Fruit fly (Drosophila melanogaster) whole organism, larva: ENCODE results near the gene lsn.

Source experiments
- noc ChIP-seq: fragments of 200-800 bp; sonication (Bioruptor generic); optimal IDR thresholded peaks from 3 replicates; lab custom pipeline; 2019; ENCODE audit warnings: missing biosample characterization, mild to moderate bottlenecking, missing genetic modification characterization, moderate library complexity

Gene lsn

DNA sequence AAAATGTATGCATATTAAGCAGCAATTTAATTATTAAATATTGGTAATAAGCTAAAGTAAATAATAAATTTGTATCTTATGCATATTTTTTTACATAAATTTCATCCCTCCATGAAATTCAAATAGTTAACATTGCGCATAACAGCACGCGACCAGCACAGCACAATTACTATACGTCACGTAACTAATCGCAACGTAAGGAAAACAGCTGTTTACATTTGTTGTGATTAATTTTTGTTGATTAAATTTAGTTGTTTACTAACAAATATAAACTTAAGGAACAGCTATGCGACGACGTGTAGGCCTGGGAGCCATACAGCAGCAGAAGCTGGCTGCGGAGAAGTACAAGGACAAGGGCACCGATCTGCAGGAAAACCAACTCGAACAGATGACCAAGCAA, at the start of gene lsn:
Gene lsn (plus strand): TSS at position 177 of the 400 bp plus-strand sequence.
- no peak for TF ChIP-seq noc (tag; lab: Kevin White, UChicago)

DNA sequence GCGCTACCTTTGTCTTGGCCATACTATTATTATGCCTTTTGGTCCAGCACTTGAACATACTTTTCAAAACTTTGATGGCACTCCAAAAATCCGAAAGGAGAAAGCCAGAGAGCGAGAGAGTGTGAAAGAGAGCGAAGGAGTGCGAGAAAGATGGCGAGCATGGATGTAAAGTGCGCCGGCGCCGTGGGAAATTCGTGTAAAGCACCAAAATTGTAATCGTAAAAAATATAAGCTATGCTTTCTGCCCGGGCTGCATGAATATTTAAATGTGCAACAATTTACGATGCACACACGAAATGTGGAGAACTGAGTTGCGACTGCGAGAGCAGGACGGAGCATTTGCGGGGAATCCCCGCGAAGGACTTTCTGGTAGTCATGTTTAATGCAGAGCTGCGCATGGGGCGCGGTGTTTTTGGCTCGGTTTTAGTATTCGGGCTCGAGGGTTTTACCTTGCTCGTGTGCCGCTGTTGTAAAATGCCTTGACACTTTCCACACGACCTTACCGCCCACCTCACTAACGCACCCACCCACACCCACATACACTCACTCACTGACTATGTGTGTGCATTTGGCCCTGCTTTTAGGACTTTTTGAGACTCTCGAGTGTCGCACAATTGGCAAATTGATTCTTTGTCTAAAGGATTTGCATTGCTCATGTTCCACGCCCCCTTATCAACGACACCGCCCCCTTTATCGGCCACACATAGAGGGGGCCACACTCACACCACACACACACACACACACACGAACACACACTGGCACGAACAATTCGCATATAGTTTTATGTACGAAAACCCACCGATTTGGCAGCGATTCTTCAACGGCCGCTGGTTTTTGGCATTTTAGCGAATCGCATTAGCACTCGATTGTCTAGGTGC, 43.0 kb upstream of the lsn start:
- no peak for TF ChIP-seq noc (tag; lab: Kevin White, UChicago)

DNA sequence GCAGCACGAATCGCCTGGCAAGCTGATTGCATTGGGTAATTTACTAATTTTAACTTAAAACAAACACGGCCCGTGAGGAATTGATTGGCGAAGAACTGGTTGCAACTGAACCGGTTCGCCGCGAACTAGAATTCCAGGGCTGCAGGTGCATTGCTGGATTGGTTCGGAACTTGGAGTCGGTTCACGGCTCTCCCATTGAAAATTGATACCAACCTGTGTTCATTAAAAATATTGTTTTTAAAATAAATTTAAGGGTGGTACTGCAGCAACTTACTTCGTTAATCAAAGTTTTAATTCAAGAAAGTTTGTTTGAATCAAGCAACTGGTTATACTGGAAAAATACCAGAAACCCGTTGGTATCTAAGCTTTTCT, 42.4 kb upstream of the lsn start, which contains the start of gene CASK:
Gene CASK (minus strand): TSS at position 113 of the 372 bp plus-strand sequence.
- TF ChIP-seq noc (tag; lab: Kevin White, UChicago) = no peak

DNA sequence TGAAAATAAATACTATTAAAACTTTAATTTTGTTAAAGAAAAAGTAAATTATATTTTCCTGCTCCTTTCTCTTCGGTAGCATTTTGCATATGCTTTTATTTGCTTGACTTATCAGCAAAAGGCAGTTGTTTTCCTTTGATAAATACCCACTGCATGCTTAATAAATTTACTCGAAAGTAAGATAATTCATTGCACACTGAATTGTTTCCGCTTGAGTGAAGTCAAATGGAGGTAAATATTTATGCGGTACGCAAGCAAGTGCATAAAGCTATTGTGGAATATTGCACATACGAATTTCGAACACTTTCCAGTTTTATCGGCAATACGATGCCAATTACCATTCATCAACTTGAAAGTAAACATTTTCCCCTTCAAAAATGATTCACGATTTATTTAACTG, 41.9 kb upstream of the lsn start:
- no peak for TF ChIP-seq noc (tag; lab: Kevin White, UChicago)

DNA sequence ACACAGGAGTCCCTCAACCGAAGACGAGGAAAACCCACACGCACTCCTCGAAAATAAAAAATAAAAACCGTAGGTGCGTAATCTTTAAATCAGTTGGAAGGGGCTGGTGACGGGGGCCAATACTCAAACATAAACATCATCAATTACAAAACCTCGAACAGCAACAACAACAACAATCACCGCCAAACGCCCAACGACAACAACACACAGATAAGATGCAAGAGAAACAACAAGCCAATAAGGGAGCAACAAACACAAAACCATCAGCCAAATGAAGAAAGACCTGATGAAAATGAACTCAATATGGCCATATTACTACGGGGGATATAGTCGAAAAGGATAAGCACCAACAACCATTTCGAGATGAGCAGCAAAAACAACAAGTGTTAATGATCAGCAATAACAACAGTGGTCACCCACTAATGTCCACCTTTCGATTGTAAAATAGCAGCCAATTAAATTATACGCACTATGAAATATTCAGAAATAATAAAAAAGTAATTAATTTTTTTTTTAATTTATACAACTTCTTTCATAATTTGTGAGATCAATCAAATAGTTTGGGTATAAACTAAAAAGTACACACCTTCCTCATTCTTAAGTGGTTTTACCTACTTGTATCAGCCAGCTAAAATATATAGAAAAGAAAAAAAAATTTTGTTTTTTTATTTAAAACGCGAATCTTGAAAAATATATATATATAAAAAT, 41.1 kb upstream of the lsn start:
- TF ChIP-seq noc (tag; lab: Kevin White, UChicago) = no peak

DNA sequence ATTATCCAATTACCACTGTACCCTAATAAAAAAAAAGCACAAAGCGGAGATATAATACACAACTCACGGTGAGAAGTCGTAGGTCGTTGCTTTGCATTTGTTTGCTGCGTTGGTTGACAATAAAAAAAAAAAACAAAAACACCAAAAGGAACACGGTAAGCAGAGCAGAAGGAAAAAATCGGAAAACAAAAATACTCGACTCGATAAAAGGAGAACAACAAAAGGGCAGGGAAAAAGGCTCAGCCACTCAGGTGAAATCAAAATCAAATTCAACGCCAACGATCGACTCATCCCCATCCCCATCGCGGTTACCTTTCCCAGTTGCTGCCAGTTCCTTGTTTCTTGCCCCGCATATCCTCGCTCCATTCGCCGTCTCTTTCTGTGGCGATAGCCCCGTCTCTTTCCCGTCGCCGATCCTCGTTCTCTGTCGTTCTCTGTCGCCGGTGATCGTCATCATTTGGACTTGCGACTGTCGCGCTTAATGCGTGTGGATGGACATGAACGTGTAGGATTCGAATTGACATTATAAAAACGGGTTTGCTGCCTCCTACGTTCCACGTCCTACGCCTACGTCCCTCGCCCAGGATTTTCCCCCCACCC, 40.5 kb upstream of the lsn start:
- no peak for TF ChIP-seq noc (tag; lab: Kevin White, UChicago)

DNA sequence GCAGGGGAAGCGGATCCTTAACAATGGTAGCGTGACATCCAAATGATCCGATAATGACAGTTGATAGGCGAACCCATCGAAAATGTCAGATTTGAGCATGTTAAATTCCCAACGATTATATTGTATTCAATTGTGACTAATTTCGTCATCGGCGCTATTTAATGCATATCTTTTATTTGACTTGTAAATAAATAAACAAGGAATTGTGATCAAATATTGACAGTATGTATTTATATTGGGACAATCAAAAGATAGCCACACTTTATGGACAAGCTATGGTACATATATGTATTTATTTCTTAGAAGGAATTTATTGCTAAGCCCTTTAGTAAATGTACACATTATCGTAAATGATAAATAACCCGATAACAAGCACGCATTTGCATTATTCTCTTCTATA, 39.8 kb upstream of the lsn start:
- TF ChIP-seq noc (tag; lab: Kevin White, UChicago) = no peak

DNA sequence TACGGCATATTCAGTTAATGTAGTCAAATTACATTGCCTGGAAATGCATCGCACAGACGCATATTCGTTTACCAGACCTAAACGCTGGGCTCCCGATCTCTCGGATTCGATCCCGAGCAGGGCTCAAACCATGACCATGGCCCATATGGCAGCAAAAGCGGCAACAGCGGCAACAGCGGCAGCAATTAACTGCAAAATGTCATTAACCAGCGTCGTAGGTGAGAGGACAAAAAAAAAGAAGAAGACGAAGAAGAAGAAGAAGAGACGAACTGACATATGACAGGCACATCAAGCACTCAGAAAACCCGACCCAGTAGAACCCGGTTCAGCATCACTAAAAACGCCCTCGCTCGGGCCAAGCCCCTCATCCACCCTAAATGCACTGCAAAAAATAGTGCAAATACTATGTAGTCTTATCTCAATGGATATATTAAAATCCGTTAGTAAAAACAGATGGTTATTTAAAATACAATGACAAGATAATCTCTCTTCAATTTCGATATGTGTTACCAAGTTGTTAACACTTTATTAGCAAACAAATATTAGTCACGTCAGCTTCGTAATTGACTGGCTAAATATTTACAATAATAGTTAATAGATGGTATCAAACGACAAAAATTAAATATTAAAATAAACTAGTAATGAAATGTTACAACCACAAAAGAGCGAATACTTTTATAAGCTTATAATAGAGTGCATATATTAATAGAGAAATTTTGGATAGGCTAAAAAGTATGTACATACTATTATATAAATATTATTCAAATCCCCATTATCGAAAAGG, 39.0 kb upstream of the lsn start:
- no peak for TF ChIP-seq noc (tag; lab: Kevin White, UChicago)

DNA sequence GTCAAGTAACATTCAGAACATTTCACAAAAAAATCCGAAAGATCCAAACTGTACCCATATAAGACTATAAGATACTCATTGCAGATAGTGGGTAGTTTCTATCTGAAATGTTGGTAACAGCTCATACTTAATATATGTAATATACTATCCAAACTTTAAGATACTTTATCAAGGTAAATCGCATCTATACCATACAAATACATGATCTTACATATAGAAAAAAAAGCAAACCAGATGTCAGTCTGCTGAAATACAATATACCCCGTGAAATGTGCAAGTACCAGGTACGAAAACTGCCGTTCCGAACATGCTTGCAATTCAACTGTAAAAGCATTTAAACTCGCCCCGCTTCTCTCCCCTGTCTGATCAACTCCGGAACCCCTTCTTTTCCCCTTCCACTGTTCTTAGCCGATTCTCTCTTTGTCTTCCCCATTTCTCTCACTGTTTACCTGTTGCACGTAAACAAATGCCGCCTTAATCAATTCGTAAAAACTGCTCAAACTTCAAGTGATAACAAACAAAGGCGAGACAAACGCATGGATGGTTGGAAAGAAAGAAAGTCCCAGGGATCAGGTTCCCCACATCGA, 37.4 kb upstream of the lsn start:
- no peak for TF ChIP-seq noc (tag; lab: Kevin White, UChicago)

DNA sequence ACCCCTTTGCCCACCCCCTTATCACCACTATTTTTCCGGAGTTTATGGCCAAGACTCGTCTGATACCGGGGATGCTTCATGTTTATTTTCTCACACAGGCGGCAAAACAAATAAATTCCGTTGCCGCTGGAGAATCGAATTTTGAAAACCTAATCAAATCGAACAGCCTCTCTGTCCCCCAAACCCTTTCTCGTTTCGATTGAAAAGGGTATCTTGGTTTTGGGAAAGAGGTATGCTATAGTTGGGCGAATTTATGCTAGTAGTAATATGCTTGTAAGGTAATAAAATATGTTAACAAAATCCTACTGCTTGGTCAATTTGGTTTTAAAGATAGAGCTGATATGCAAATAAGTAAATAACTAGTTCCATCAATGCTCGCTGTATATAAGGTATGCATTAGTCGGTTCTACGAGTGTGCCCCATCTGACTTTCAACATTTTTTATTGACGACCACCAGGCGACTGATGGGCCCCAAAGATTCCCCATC, 36.9 kb upstream of the lsn start:
- no peak for TF ChIP-seq noc (tag; lab: Kevin White, UChicago)

DNA sequence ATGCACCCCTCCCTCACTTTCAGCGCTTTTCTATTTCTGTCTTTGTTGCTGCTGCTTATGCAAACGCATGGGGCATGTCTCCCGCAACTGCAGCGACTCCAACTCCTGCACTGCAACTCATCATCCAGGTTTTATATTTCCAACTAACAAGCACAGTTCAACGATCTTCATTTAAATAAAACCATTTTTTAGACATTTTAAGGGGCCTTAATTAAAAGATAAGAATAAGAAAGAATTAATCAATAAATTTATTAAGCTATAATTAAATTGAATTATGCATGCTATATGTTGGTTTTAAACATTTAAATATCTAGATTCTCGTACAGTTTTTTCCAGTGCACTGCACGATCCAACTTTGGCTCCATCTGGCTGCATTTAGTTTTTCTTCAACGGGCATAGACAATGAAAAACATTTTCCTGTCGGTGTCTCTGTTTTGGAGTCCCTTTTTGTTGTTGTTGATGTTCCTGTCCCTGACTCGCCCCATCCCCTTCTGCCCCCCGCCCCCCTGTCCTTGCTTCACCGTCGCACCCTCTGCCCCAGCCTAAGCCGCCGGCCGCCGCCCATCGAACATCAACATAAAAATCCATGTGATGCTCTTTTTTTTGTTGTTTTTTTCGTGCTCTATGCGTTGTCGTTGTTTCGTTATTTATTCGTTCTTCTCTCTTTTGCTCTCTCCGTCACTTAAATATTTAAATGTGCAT, 36.0 kb upstream of the lsn start:
- no peak for TF ChIP-seq noc (tag; lab: Kevin White, UChicago)

DNA sequence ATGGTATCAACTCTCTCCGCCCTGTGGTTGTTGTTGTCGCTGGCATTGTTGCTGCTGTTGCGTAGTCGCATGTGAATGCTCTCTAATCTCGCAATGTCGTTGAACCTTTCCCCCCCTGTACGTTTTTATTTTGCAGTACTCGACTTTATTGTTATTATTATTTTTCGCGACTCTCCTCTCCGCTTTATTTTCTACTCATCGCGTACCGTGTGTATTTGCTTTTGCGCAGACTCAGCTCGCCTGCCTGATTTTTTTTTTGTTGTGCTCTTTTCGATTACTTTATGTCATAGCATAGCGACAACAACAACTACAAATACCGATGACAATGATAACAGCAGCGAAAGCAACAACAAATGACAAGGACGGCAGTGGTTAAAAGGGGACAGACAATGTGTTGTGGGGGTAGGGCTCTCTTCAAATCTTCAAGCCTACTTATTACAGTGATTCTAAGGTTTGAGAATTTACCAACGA, 35.4 kb upstream of the lsn start:
- TF ChIP-seq noc (tag; lab: Kevin White, UChicago) = no peak

DNA sequence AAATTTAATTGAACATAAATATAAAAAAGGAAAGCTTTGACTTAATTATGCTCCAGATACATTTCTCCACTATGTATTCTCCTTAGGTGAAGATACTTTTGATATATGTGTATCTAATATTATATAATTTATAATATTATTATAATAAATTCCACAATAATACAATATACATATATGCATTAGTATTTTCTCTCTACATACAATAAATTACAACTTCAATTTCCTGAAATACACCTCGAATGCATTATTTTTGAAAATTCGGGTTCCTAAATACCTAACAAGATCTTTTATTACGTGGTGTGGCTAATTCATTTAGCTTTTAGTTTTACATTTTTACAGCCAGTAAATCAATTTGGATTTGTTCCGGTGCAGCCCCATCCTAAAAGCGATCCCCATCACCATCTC, 34.7 kb upstream of the lsn start:
- TF ChIP-seq noc (tag; lab: Kevin White, UChicago) = no peak

DNA sequence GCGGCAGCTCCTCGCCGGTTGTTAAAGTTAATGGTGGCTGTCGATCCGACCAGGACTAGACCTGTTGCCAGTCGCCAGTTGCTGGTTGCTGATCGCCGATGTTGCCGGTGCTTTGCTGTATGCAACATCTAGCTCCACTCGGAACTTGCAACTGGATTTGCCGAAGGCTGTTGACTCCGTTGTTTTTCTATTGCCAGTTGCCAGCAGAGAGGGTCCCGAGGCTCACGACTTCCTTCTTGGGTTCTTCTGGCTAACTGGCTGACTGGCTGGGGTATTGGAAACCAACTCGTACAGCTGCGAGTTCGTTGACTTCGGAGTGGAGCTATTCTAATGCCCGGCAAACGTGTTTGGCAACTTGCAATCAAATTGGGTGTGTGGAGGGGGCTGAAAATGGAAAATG, 33.9 kb upstream of the lsn start:
- no peak for TF ChIP-seq noc (tag; lab: Kevin White, UChicago)
